Fruit fly (Drosophila melanogaster): ENCODE measurements around the gene Glyp.

Gene Glyp

DNA sequence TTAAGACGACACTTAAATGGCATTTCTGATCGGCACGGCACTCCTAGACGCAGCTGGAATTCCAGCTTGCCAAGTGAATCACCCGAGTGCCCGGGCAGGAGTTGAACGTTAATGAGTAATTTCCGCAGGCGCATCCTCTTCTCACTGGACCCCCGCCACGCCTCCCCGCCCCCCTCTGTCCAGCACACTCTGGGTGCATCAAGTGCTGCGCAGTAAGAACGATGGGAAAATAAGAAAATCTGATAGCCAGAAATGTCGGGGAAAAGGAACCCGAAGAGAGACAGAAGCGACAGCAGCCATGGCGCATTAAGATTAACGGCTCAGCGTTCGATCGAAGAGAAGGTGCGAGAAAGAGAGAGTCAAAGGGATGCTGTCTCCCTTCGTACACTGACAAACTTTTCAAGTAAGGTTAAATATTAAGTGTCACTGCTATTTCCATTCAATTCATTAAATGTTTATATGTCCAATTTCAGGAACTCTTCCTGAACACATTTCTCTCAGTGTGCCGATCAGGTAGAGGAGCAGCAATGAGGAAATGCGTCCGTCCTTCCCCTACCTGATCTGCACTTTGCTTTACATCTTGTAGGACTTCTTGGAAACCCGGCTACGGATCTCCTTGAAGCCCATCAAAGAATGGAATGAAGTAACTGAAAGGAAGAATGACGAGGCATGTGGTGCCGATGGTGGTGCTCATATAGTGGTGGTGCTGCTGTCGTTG lies 34.1 kb downstream of the Glyp start (continued):
- 0 out of 2 replicates have a peak, but pooled peaks have one; percentile 17 for TF ChIP-seq Scr (GFP tag; IDR thresholded peaks at IDR 0.05; ENCODE audit: partially characterized antibody)
- peak; percentile 47 for TF ChIP-seq CG18476 (GFP tag; optimal IDR thresholded peaks at IDR 0.05)
- peak; percentile 27 for TF ChIP-seq CG17568 (GFP tag; optimal IDR thresholded peaks at IDR 0.05)
- TF ChIP-seq CG42726 (GFP tag; IDR thresholded peaks at IDR 0.05; ENCODE audit: partially characterized antibody), result no peak
- TF ChIP-seq CG14050 (GFP tag; IDR thresholded peaks at IDR 0.05), result no peak
- TF ChIP-seq CG33557 (GFP tag; optimal IDR thresholded peaks at IDR 0.05), result peak; percentile 90
- peak; percentile 51 for TF ChIP-seq wek (GFP tag; optimal IDR thresholded peaks at IDR 0.05)
- TF ChIP-seq CG3065 (GFP tag; optimal IDR thresholded peaks at IDR 0.05), result peak; percentile 79
- no peak for TF ChIP-seq ro (GFP tag; IDR thresholded peaks at IDR 0.05)
- no peak for TF ChIP-seq CG15011 (GFP tag; optimal IDR thresholded peaks at IDR 0.05)
- TF ChIP-seq da (GFP tag; optimal IDR thresholded peaks at IDR 0.05), result no peak
- TF ChIP-seq zen (tag; optimal IDR thresholded peaks at IDR 0.05), result peak; percentile 96
- peak; percentile 9 for TF ChIP-seq cato (GFP tag; optimal IDR thresholded peaks at IDR 0.05; ENCODE audit: borderline replicate concordance)
- TF ChIP-seq Mrtf (GFP tag; IDR thresholded peaks at IDR 0.05), result no peak
- TF ChIP-seq slp2 (GFP tag; optimal IDR thresholded peaks at IDR 0.05), result peak; percentile 41
- TF ChIP-seq Ssrp (tag; optimal IDR thresholded peaks at IDR 0.05), result peak; percentile 63
- TF ChIP-seq CG4404 (GFP tag; IDR thresholded peaks at IDR 0.05), result peak; percentile 93
- TF ChIP-seq CG9609 (GFP tag; optimal IDR thresholded peaks at IDR 0.05), result peak; percentile 7
- no peak for TF ChIP-seq sima (GFP tag; optimal IDR thresholded peaks at IDR 0.05)
- TF ChIP-seq cas (GFP tag; IDR thresholded peaks at IDR 0.05), result no peak
- TF ChIP-seq CG7987 (GFP tag; optimal IDR thresholded peaks at IDR 0.05), result no peak
- no peak for TF ChIP-seq ftz-f1 (GFP tag; optimal IDR thresholded peaks at IDR 0.05)
- no peak for TF ChIP-seq CkIIα-i1 (GFP tag; IDR thresholded peaks at IDR 0.05)
- TF ChIP-seq Sry-β (GFP tag; optimal IDR thresholded peaks at IDR 0.05), result peak; percentile 53
- no peak for TF ChIP-seq Lpt (GFP tag; optimal IDR thresholded peaks at IDR 0.05)
- TF ChIP-seq Chrac-16 (GFP tag; optimal IDR thresholded peaks at IDR 0.05), result peak; percentile 69
- TF ChIP-seq CG10209 (GFP tag; optimal IDR thresholded peaks at IDR 0.05), result peak; percentile 56
- TF ChIP-seq D (optimal IDR thresholded peaks at IDR 0.05), result peak; percentile 94
- peak; percentile 76 for TF ChIP-seq D (GFP tag; optimal IDR thresholded peaks at IDR 0.05)
- TF ChIP-seq aop (GFP tag; IDR thresholded peaks at IDR 0.05), result peak; percentile 89
- TF ChIP-seq CG6689 (GFP tag; IDR thresholded peaks at IDR 0.05), result peak; percentile 74
- TF ChIP-seq CTCF (GFP tag; optimal IDR thresholded peaks at IDR 0.05), result no peak
- peak; percentile 68; the same call in 2 of the 3 replicates for TF ChIP-seq ken (GFP tag; IDR thresholded peaks at IDR 0.05)
- TF ChIP-seq zfh2 (GFP tag; optimal IDR thresholded peaks at IDR 0.05), result no peak
- peak; percentile 67 for TF ChIP-seq grau (tag; optimal IDR thresholded peaks at IDR 0.05)
- TF ChIP-seq CG4820 (GFP tag; optimal IDR thresholded peaks at IDR 0.05), result peak; percentile 72
- peak; percentile 21 for TF ChIP-seq Sry-δ (GFP tag; optimal IDR thresholded peaks at IDR 0.05)
- no peak for TF ChIP-seq CG9817 (tag; optimal IDR thresholded peaks at IDR 0.05)
- TF ChIP-seq Lhr (GFP tag; optimal IDR thresholded peaks at IDR 0.05), result peak; percentile 22
- no peak for TF ChIP-seq CG4282 (GFP tag; optimal IDR thresholded peaks at IDR 0.05)
- TF ChIP-seq Camta (GFP tag; optimal IDR thresholded peaks at IDR 0.05), result peak; percentile 39
- peak; percentile 60 for TF ChIP-seq CG13424 (tag; optimal IDR thresholded peaks at IDR 0.05)
- TF ChIP-seq Nf-YB (GFP tag; optimal IDR thresholded peaks at IDR 0.05), result peak; percentile 38
- peak; percentile 6 for TF ChIP-seq lab (GFP tag; optimal IDR thresholded peaks at IDR 0.05)
- peak; percentile 61 for TF ChIP-seq CG4730 (GFP tag; IDR thresholded peaks at IDR 0.05)
- peak; percentile 33 for TF ChIP-seq HHEX (GFP tag; optimal IDR thresholded peaks at IDR 0.05)
- peak; percentile 54; the same call in 1 of the 3 replicates for TF ChIP-seq CG11093 (GFP tag; IDR thresholded peaks at IDR 0.05)
- 0 out of 2 replicates have a peak, but pooled peaks have one; percentile 1 for TF ChIP-seq Ravus (GFP tag; IDR thresholded peaks at IDR 0.05)
- TF ChIP-seq Dip3 (GFP tag; optimal IDR thresholded peaks at IDR 0.05), result no peak
- peak; percentile 30 for TF ChIP-seq Deaf1 (tag; optimal IDR thresholded peaks at IDR 0.05)
